Fruit fly (Drosophila melanogaster): ENCODE measurements around the gene CG14933.

The CG14933 gene

DNA sequence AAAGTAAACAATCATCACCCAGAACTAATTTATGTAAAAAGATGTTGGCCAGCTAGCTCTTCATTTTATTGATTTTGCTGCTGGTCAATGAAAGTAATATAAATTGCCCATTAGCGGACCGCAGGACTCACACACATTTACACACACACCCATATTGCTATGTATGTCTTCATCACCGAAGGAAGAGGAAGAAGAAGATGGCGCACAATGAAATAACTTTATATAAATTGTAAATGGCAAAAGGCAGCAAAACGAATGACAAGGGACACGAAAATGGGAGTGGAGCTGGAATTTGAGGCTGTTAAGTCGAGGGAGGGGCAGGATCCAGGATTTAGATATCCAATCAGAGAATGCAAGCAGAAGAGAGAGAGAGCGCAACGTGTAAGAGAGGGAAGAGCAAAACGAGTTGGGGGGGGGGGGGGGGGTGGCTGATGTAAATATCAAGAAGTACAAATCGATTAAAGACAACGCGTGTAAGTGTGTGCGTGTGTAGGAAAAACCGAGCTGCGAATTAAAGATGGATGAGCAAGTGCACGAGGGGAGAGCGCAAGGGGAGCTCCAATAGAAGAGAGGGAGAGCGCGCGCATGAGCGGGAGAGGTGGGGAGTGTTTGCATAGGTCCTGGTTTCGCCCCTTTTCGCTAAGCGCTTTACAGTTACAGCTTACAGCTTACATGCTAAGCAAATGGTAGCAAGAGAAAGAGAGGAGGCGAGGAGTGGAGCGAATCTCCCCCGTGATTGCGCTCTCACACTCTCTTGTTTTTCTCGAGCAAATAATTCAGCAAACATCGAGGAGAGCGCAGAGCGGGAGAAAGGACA, 38.2 kb upstream of the CG14933 start (continued):
- peak; percentile 75 to 86 for TF ChIP-seq Trl (optimal IDR thresholded peaks at IDR 0.05)
- TF ChIP-seq Trl (GFP tag; optimal IDR thresholded peaks at IDR 0.05) = no peak
- no peak for TF ChIP-seq ERR (GFP tag; optimal IDR thresholded peaks at IDR 0.05)
- no peak for TF ChIP-seq Six4 (GFP tag; optimal IDR thresholded peaks at IDR 0.05)
- TF ChIP-seq CG11398 (GFP tag; optimal IDR thresholded peaks at IDR 0.05) = no peak
- no peak for TF ChIP-seq fd3F (GFP tag; optimal IDR thresholded peaks at IDR 0.05)
- TF ChIP-seq CG11695 (GFP tag; IDR thresholded peaks at IDR 0.05) = 0 out of 3 replicates have a peak, but pooled peaks have one; percentile 31
- no peak for TF ChIP-seq CG30403 (GFP tag; optimal IDR thresholded peaks at IDR 0.05)
- TF ChIP-seq CG31224 (GFP tag; IDR thresholded peaks at IDR 0.05) = no peak
- peak; percentile 33 for TF ChIP-seq yki (optimal IDR thresholded peaks at IDR 0.05)
- 0 out of 2 replicates have a peak, but pooled peaks have one; percentile 20 for TF ChIP-seq Drgx (GFP tag; IDR thresholded peaks at IDR 0.05)
- TF ChIP-seq CG34422 (GFP tag; IDR thresholded peaks at IDR 0.05) = 0 out of 3 replicates have a peak, but pooled peaks have one; percentile 26
- TF ChIP-seq zfh2 (GFP tag; optimal IDR thresholded peaks at IDR 0.05) = no peak
- no peak for TF ChIP-seq sc (optimal IDR thresholded peaks at IDR 0.05)
- TF ChIP-seq sc (GFP tag; optimal IDR thresholded peaks at IDR 0.05) = no peak
- no peak for TF ChIP-seq Fer1 (GFP tag; optimal IDR thresholded peaks at IDR 0.05)
- TF ChIP-seq tx (GFP tag; optimal IDR thresholded peaks at IDR 0.05) = no peak
- TF ChIP-seq CG17385 (GFP tag; optimal IDR thresholded peaks at IDR 0.05) = peak; percentile 56
- no peak for TF ChIP-seq chm (GFP tag; IDR thresholded peaks at IDR 0.05)
- peak; percentile 35 for TF ChIP-seq CG3163 (GFP tag; optimal IDR thresholded peaks at IDR 0.05)
- TF ChIP-seq ttk (GFP tag; IDR thresholded peaks at IDR 0.05) = no peak
- no peak for TF ChIP-seq CG5953 (GFP tag; IDR thresholded peaks at IDR 0.05)
- TF ChIP-seq cg (GFP tag; optimal IDR thresholded peaks at IDR 0.05) = peak; percentile 33
- no peak for TF ChIP-seq ATbp (GFP tag; optimal IDR thresholded peaks at IDR 0.05)
- TF ChIP-seq Neu2 (GFP tag; optimal IDR thresholded peaks at IDR 0.05; ENCODE audit: borderline replicate concordance) = no peak
- TF ChIP-seq Dfd (GFP tag; optimal IDR thresholded peaks at IDR 0.05) = no peak
- no peak for TF ChIP-seq z (GFP tag; IDR thresholded peaks at IDR 0.05)
- peak; percentile 6 for TF ChIP-seq psq (GFP tag; optimal IDR thresholded peaks at IDR 0.05)
- no peak for TF ChIP-seq HLH3B (GFP tag; IDR thresholded peaks at IDR 0.05)
- TF ChIP-seq br (optimal IDR thresholded peaks at IDR 0.05) = no peak
- TF ChIP-seq dm (GFP tag; optimal IDR thresholded peaks at IDR 0.05) = no peak
- TF ChIP-seq Fer2 (tag; optimal IDR thresholded peaks at IDR 0.05) = no peak
- no peak for TF ChIP-seq CoRest (tag; optimal IDR thresholded peaks at IDR 0.05)
- TF ChIP-seq Sry-β (GFP tag; optimal IDR thresholded peaks at IDR 0.05) = no peak
- no peak for TF ChIP-seq CG3726 (GFP tag; IDR thresholded peaks at IDR 0.05)
- no peak for TF ChIP-seq pita (GFP tag; optimal IDR thresholded peaks at IDR 0.05)
- TF ChIP-seq Hey (tag; optimal IDR thresholded peaks at IDR 0.05) = no peak
- no peak for TF ChIP-seq sima (GFP tag; optimal IDR thresholded peaks at IDR 0.05)
- no peak for TF ChIP-seq C15 (GFP tag; IDR thresholded peaks at IDR 0.05)
- TF ChIP-seq Nf-YC (tag; optimal IDR thresholded peaks at IDR 0.05) = peak; percentile 66
- peak; percentile 15 for TF ChIP-seq CG10431 (GFP tag; optimal IDR thresholded peaks at IDR 0.05)
- no peak for TF ChIP-seq salm (tag; optimal IDR thresholded peaks at IDR 0.05)
- no peak for TF ChIP-seq Oaz (GFP tag; IDR thresholded peaks at IDR 0.05)
- TF ChIP-seq CG1832 (GFP tag; optimal IDR thresholded peaks at IDR 0.05) = peak; percentile 19
